Fruit fly (Drosophila melanogaster) whole organism, larva: ENCODE data around the gene CG31176.
A peak's percentile ranks its signal among the peaks of the same experiment; 100 is the strongest.

ENCODE experiments used
- noc ChIP-seq: fragments of 200-800 bp; sonication (Bioruptor generic); optimal IDR thresholded peaks from 3 replicates; lab custom pipeline; 2019; ENCODE audit warnings: missing biosample characterization, mild to moderate bottlenecking, missing genetic modification characterization, moderate library complexity

Gene CG31176

DNA sequence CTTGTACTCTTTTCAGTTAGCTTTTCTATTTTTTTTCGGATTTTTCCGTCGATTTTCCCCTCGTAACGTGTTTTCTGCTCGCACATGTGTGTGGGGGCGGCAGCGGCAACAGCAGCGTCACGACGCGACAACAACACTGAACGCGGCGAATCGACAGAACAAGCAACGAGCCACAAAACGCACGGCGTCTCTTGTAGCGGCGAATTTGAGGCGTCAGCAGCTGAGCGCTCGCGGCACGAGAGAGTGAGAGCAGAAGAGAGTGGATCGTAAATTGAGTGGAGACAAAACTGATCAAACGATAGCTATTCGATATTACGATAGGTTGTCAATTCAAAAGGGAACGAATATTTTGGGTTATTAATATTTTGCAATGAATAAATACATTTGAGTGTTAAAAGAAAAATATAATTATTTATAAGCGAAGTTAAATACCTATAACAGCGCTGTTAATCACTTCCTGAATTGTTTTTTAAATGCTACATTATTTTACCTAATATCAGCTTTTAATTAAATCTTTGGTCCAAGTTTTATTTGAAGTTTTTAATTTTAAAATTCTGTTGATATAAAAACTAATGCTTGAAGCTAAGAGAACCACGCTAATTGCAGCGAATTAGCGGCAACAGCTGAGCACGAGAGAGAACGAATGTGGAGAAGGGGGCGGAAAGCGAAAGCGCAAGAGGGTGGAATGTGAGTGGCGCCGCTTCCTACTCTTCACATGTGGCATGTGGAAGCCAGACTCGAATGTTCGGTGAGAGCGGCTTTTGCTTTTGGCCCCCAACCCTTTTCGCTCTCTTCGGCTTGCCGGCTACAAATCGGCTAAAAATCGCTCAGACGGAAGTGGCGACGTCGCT lies 86.3 kb downstream of the CG31176 start:
- no peak for TF ChIP-seq noc (tag; lab: Kevin White, UChicago)

DNA sequence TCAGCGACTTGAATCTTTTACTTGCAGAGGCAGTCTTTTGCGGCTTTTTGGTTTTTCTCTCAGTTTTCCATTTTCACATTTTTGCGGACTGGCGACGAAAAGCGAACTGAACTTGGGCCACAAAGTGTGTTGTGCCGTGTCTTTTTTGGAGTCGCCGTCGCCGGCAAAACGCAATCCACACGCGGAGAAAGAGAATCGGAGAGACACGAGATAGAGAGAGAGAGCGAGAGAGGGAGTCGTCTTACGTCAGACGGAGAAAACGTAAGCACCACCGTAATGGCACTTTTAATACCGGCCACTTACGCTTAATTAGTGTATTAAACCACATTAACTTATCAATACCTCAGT lies 86.9 kb downstream of the CG31176 start:
- no peak for TF ChIP-seq noc (tag; lab: Kevin White, UChicago)

DNA sequence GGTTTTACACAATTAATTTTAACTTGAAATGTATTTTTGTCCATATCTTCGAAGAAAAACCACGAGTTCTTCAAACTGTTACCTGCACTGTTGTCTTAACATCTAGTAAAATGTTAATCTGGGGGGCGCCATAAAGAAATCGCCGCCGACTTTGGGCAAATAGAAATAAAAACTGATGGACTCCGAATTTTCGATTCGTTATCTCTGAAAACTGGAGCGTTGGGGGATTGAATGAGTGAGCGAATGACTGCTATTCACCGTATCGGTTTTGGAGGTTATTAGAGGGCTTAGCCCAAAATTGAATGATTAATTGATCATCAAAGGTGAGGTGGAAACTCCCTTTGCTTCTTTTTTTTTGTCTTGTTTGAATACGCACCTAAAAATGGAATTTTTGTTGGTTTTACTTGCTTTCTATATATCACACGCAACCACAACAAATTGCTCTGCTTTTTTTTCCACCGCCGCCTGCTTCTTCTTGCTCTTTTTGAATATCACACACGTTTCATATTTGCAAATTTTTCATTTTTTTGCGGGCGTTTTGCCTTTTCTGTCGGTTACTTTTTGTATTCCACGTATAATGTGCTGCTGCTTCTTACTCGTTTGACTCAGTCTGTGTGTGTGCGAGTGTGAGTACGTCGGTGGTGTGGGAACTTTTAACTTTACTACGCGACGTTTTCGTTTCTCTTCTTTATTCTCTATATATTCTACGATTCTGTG lies 87.5 kb downstream of the CG31176 start:
- TF ChIP-seq noc (tag; lab: Kevin White, UChicago): no peak

DNA sequence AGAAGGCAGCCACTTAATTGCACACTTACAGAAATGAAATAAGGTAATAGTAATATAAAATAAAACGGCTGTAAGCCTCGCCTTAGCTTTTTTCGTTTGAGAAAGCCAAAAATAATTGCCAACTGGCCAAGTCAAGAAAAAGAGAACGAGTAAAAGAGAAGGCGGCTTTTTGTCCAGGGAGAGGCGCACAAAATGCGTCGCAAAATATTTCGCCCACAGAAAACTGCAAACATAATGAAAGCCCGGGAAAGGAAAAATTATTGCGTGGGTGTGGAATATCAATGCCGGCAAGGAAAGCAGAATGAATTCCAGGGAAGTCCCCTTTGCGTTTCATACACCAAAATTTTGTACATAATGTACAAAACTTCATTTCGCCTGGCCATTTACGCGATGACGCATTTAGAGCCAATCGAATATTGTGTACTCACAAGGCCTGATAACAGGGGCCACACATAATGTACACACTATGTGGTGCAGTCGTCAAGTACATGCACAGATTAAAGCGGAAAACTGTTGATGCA lies 88.4 kb downstream of the CG31176 start:
- no peak for TF ChIP-seq noc (tag; lab: Kevin White, UChicago)

DNA sequence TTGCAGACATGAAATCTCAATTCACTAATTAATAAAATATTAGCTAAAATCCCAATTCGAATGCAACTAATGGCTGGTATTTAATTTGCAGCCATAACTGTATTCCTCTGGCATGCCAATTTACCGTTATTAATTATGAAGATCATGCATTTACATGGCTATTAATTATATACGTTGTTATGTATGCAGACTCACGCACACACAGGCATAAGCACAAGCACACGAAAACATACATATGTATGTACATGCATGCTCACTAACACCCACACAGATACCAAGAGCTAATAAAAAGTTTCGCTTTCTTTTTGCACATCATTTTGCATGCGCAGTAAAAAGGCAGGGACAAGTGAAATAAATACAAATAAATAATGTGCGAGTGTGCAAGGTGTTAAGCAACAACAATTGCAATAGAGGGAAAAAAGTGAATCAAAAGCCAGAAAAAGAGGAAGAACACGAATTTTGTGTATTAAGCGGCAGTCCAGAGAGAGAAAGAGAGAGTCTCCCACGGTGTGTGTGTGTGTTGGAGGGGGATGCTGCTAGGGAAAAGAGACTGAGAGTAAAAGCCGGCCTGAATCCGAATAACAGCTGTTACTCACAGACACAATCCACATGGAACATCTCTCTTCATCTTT lies 89.1 kb downstream of the CG31176 start:
- TF ChIP-seq noc (tag; lab: Kevin White, UChicago): no peak

DNA sequence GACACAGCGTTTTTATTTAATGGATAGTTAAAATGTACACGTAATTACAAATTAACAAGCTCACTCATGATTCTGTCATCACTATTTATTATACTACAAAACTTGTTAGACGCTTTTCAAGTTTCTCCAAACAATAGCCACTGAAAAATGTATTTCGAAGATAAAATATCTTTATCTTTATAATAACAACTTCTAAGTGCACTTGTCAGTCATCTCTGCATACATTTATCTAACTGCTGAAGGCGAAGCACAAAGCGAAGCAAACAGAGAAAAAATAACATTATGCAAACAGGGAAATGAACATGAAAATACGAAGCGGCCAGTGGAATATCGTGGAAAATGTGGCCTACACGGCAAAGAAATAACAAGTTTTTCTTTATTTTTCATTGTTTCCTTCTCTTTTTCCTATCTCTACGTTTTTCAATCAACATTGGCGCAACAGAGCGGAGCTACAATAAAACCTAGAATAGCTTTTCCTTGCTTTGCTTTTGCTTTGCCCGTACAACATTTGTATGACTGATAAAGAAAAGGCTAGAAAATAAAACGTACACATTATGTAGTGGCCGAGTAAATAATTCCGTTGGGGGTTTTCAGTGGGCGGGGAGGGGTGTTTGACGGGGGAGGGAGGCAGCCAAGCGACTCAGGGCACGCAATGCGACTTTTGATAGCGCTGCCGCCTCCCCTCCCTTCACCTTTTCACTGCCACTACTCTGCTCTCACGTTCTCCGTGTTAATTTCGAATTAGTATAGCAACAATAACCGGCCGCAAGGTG lies 89.9 kb downstream of the CG31176 start:
- no peak for TF ChIP-seq noc (tag; lab: Kevin White, UChicago)

DNA sequence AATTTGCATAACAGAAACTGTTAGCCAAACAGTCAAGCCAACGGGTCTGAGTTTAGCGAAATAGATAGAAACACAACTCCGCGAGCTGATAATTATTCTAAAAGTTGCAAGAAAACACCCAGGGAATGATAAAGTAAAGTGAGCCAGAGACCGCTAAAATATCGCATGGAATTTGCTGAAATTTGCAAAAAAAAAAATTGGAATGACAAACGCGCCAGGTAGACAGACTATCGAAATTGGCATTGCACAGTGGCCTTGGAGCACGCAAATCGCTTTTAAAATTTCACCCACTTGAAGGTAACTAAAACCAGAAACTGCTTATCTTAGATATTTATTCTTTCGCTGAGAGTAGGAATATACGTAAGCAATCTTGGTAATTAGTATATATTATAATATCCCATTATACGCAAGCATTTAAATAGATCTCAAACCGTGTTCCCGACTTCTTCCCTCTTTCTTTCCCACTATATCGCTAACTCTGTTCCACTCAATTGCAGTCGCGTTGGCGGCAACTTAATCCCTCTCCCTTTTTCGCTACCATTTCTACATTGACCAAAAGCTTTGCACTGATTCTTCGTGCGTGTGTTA lies 91.2 kb downstream of the CG31176 start:
- TF ChIP-seq noc (tag; lab: Kevin White, UChicago): no peak

DNA sequence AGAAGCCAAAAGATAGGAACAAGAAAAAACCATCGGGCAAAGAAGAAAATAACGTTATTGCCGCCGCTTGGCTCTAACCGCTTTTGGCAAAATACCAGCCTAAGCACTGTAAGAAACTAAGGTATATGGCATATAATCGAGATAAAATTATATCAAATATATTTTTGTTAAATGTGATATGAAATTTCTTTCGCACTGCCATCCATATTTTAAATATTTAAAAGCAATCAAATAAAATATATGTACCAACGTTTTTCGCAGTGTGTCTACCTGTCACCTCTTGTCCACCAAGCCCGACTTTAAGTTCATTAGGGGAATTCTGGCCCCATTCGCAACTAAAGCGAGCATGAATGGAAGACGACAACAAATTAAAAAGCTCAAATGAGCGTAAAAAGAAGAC lies 91.7 kb downstream of the CG31176 start:
- peak; percentile 89 for TF ChIP-seq noc (tag; lab: Kevin White, UChicago)

DNA sequence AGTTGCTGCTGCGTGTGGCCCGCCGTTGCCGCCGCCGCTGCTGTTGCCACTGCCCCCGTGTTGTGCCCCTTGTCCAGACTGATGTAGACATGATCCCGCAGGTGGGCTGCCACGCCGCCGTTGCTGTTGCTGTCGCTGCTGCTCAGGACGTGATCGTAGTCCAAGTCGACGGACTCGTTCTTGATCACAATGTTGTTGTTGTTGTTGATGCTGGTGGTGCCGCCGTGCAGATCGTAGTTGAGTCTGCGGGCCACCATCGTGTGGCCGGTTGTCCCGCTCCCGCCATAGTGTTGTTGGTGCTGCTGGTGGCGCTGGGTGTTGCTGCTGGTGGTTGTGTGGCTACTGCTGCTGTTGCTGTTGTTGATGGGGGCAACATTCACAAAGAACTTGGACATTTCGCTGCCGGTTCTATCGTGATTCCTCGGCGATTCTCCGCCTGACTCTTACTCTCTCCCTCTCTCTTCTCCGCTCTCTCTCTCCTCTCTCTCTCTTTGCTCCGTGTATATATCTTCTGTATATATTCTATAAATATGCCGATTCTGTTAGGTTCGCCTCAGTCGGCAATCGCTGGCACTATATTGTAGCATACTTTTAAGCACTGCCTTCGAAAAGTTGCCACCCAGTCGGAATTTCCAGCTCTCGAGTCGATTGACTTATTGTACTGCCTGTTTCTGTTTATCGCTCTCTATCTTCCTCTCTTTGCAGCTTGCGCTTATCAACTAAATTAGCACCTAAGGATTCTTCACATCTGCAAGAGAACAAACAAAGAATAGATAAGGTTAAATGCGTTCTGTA lies 93.2 kb downstream of the CG31176 start:
- no peak for TF ChIP-seq noc (tag; lab: Kevin White, UChicago)

DNA sequence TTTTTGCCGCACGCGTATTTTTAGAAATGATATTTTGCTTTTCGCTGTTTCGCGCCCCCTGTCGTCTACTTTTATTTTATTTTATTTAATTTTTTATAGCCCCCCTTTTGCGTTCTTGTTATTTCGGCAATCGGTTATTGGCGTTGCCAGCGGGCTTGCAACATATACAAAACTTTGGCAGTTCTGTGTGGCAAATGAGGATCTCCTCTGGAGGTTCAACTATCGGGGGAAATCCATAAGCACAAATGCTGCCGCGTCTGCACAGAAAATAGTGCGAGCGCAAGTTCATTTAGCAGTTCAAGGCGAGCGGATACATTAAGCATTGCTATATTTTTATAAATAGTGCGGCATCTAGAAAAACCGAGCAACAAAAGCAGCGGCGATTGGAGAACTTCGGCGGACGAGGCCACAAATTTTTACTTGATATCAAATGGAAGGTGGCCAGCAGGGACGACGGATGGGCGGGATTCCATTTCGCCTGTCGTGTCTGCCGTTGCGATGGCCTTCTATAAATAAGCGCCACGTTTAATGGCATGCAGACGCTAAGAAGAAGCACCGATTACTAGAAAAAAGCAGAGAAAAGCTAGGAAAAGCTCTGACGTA lies 95.0 kb downstream of the CG31176 start:
- TF ChIP-seq noc (tag; lab: Kevin White, UChicago): no peak
